Fruit fly (Drosophila melanogaster): ENCODE results near the gene CG11977.

Gene CG11977

dm6 chr3R:9047561-9048465 lies 50.3 kb downstream of the CG11977 start, which contains the start of gene Rel (continued):
- peak; percentile 74 for TF ChIP-seq CG10979 (tag; optimal IDR thresholded peaks at IDR 0.05)
- TF ChIP-seq CG12769 (tag; optimal IDR thresholded peaks at IDR 0.05): peak; percentile 99
- TF ChIP-seq Dp (GFP tag; optimal IDR thresholded peaks at IDR 0.05): peak; percentile 88
- no peak for TF ChIP-seq bab2 (GFP tag; optimal IDR thresholded peaks at IDR 0.05)
- peak; percentile 77 for TF ChIP-seq Sox102F (GFP tag; optimal IDR thresholded peaks at IDR 0.05)
- TF ChIP-seq abd-A (tag; optimal IDR thresholded peaks at IDR 0.05): peak; percentile 83
- TF ChIP-seq D (optimal IDR thresholded peaks at IDR 0.05): no peak
- peak; percentile 70 for TF ChIP-seq D (GFP tag; optimal IDR thresholded peaks at IDR 0.05)
- peak; percentile 62 for TF ChIP-seq CG30403 (GFP tag; optimal IDR thresholded peaks at IDR 0.05)
- TF ChIP-seq CG13775 (GFP tag; optimal IDR thresholded peaks at IDR 0.05): peak; percentile 76
- peak; percentile 50 for TF ChIP-seq CG30431 (GFP tag; optimal IDR thresholded peaks at IDR 0.05)
- peak; percentile 51 for TF ChIP-seq CG9817 (tag; optimal IDR thresholded peaks at IDR 0.05)
- TF ChIP-seq CG10543 (GFP tag; optimal IDR thresholded peaks at IDR 0.05): peak; percentile 98
- TF ChIP-seq gro (GFP tag; optimal IDR thresholded peaks at IDR 0.05): peak; percentile 83
- TF ChIP-seq CG6272 (GFP tag; IDR thresholded peaks at IDR 0.05): 0 out of 2 replicates have a peak, but pooled peaks have one; percentile 44
- TF ChIP-seq MTF-1 (GFP tag; optimal IDR thresholded peaks at IDR 0.05; ENCODE audit: borderline replicate concordance): no peak
- no peak for TF ChIP-seq H2.0 (GFP tag; IDR thresholded peaks at IDR 0.05)
- TF ChIP-seq CG15011 (GFP tag; optimal IDR thresholded peaks at IDR 0.05): no peak
- TF ChIP-seq CG5245 (GFP tag; optimal IDR thresholded peaks at IDR 0.05): peak; percentile 45
- peak; percentile 54 for TF ChIP-seq CG1602 (GFP tag; optimal IDR thresholded peaks at IDR 0.05)
- peak; percentile 75 for TF ChIP-seq CG13296 (GFP tag; optimal IDR thresholded peaks at IDR 0.05)
- peak; percentile 68 for TF ChIP-seq Sry-δ (GFP tag; optimal IDR thresholded peaks at IDR 0.05)
- no peak for TF ChIP-seq Mes4 (GFP tag; optimal IDR thresholded peaks at IDR 0.05)
- TF ChIP-seq Spps (tag; optimal IDR thresholded peaks at IDR 0.05): peak; percentile 32
- TF ChIP-seq CG3847 (GFP tag; IDR thresholded peaks at IDR 0.05): no peak
- TF ChIP-seq grau (tag; optimal IDR thresholded peaks at IDR 0.05): peak; percentile 85
- peak in 1 of 2 experiments; percentile 4 for TF ChIP-seq Trl (optimal IDR thresholded peaks at IDR 0.05)
- no peak for TF ChIP-seq Trl (GFP tag; optimal IDR thresholded peaks at IDR 0.05)
- peak; percentile 66 for TF ChIP-seq CG17359 (tag; optimal IDR thresholded peaks at IDR 0.05)
- peak; percentile 13 for TF ChIP-seq CG8089 (GFP tag; optimal IDR thresholded peaks at IDR 0.05)
- no peak for TF ChIP-seq da (GFP tag; optimal IDR thresholded peaks at IDR 0.05)
- TF ChIP-seq Pdp1 (GFP tag; optimal IDR thresholded peaks at IDR 0.05): peak in 1 of 2 experiments; percentile 23
- TF ChIP-seq ac (GFP tag; optimal IDR thresholded peaks at IDR 0.05): no peak
- TF ChIP-seq CG10267 (tag; optimal IDR thresholded peaks at IDR 0.05): peak; percentile 74
- no peak for TF ChIP-seq CG7357 (GFP tag; IDR thresholded peaks at IDR 0.05)
- TF ChIP-seq Oli (tag; optimal IDR thresholded peaks at IDR 0.05): peak; percentile 69
- TF ChIP-seq sd (tag; optimal IDR thresholded peaks at IDR 0.05): peak; percentile 96
- peak; percentile 8 for TF ChIP-seq Hand (GFP tag; optimal IDR thresholded peaks at IDR 0.05)
- TF ChIP-seq CG11560 (tag; IDR thresholded peaks at IDR 0.05): no peak
- peak in 1 of 3 experiments; percentile 88 for TF ChIP-seq lola (GFP tag; optimal IDR thresholded peaks at IDR 0.05)
- no peak for TF ChIP-seq dati (GFP tag; IDR thresholded peaks at IDR 0.05)
- peak; percentile 87 for TF ChIP-seq nmo (GFP tag; optimal IDR thresholded peaks at IDR 0.05)
- TF ChIP-seq lilli (GFP tag; optimal IDR thresholded peaks at IDR 0.05): peak; percentile 55
- TF ChIP-seq gsb-n (tag; optimal IDR thresholded peaks at IDR 0.05): peak; percentile 72
- TF ChIP-seq gem (tag; optimal IDR thresholded peaks at IDR 0.05): peak; percentile 89
- peak; percentile 29 for TF ChIP-seq luna (GFP tag; optimal IDR thresholded peaks at IDR 0.05)
- peak; percentile 37 for TF ChIP-seq Fer2 (tag; optimal IDR thresholded peaks at IDR 0.05)
- TF ChIP-seq al (GFP tag; IDR thresholded peaks at IDR 0.05): no peak
